Worm (Caenorhabditis elegans) whole organism, early embryonic: ENCODE results near the gene F07H5.13.

Source experiments
- B0310.2 ChIP-seq: sonication (generic microtip); optimal IDR thresholded peaks from 2 replicates; lab custom pipeline; 2016; ENCODE audit warnings: mild to moderate bottlenecking, missing genetic modification characterization, missing compliant biosample characterization
- F13C5.2 ChIP-seq: sonication (generic microtip); optimal IDR thresholded peaks from 2 replicates; lab custom pipeline; 2017; ENCODE audit warnings: mild to moderate bottlenecking, missing genetic modification characterization, inconsistent platforms, missing compliant biosample characterization
- aly-1 ChIP-seq: sonication (generic microtip); optimal IDR thresholded peaks from 2 replicates; lab custom pipeline; 2016; ENCODE audit warnings: missing genetic modification characterization, missing compliant biosample characterization
- ama-1 ChIP-seq: fragments of 150-350 bp; optimal IDR thresholded peaks from 2 replicates; lab custom pipeline; 2014
- ceh-13 ChIP-seq: fragments of 200-800 bp; sonication (Bioruptor generic); optimal IDR thresholded peaks from 2 replicates; lab custom pipeline; 2018; ENCODE audit warnings: mild to moderate bottlenecking, missing genetic modification characterization, missing compliant biosample characterization
- ceh-36 ChIP-seq: sonication (generic microtip); optimal IDR thresholded peaks from 2 replicates; lab custom pipeline; 2016; ENCODE audit warnings: missing genetic modification characterization, inconsistent platforms, missing compliant biosample characterization
- ets-7 ChIP-seq: sonication (generic microtip); optimal IDR thresholded peaks from 2 replicates; lab custom pipeline; 2016; ENCODE audit warnings: missing genotype, missing genetic modification characterization, missing compliant biosample characterization
- flt-1 ChIP-seq: fragments of 200-800 bp; sonication (Bioruptor generic); IDR thresholded peaks from 2 replicates; pipeline ENCODE4 v1.3.6; 2022; ENCODE audit warnings: missing genetic modification characterization, missing compliant biosample characterization
- hmbx-1 ChIP-seq: sonication (generic microtip); optimal IDR thresholded peaks from 2 replicates; lab custom pipeline; 2016; ENCODE audit warnings: mild to moderate bottlenecking, missing genetic modification characterization, missing compliant biosample characterization
- hmg-4 ChIP-seq: fragments of 200-800 bp; sonication (Bioruptor generic); optimal IDR thresholded peaks from 2 replicates; lab custom pipeline; 2018; ENCODE audit warnings: mild to moderate bottlenecking, missing genetic modification characterization, missing compliant biosample characterization
- hnd-1 ChIP-seq: sonication (generic microtip); optimal IDR thresholded peaks from 2 replicates; lab custom pipeline; 2016; ENCODE audit warnings: missing genetic modification characterization, missing compliant biosample characterization
- pes-1 ChIP-seq: fragments of 200-800 bp; sonication (Bioruptor generic); IDR thresholded peaks from 2 replicates; pipeline ENCODE4 v1.3.6; 2022; ENCODE audit warnings: missing genetic modification reagents, missing genetic modification characterization, missing compliant biosample characterization
- scrt-1 ChIP-seq: fragments of 200-800 bp; sonication (Bioruptor generic); IDR thresholded peaks from 2 replicates; pipeline ENCODE4 v1.3.6; 2022; ENCODE audit warnings: missing genetic modification characterization, missing compliant biosample characterization
- sea-1 ChIP-seq: fragments of 200-800 bp; sonication (Bioruptor generic); conservative IDR thresholded peaks from 2 replicates; pipeline ENCODE4 v1.3.6; 2022; ENCODE audit warnings: missing genetic modification characterization, missing compliant biosample characterization
- tbx-11 ChIP-seq: fragments of 200-800 bp; sonication (Bioruptor generic); IDR thresholded peaks from 2 replicates; pipeline ENCODE4 v1.3.6; 2022; ENCODE audit warnings: missing genetic modification characterization, missing compliant biosample characterization
- tbx-37 ChIP-seq: fragments of 200-800 bp; sonication (Bioruptor generic); conservative IDR thresholded peaks from 2 replicates; pipeline ENCODE4 v1.3.6; 2022; ENCODE audit warnings: missing genetic modification reagents, missing genetic modification characterization, missing compliant biosample characterization
- tra-4 ChIP-seq: sonication (generic microtip); optimal IDR thresholded peaks from 2 replicates; lab custom pipeline; 2017; ENCODE audit warnings: missing genetic modification characterization, missing compliant biosample characterization

F07H5.13 gene

ce11 chrII:8817225-8817624 lies 26.9 kb downstream of the F07H5.13 start:
- TF ChIP-seq scrt-1 (GFP tag; lab: Robert Waterston, UW): no peak
- no peak for TF ChIP-seq tra-4 (tag; lab: Kevin White, UChicago)
- TF ChIP-seq aly-1 (tag; lab: Kevin White, UChicago): no peak
- TF ChIP-seq ceh-13: no peak
- no peak for TF ChIP-seq hnd-1
- no peak for TF ChIP-seq sea-1
- no peak for TF ChIP-seq ets-7 (tag; lab: Kevin White, UChicago)
- no peak for TF ChIP-seq tbx-11 (GFP tag; lab: Robert Waterston, UW)
- no peak for TF ChIP-seq B0310.2 (tag; lab: Kevin White, UChicago)
- TF ChIP-seq ceh-36 (tag; lab: Kevin White, UChicago): no peak
- TF ChIP-seq flt-1 (GFP tag; lab: Robert Waterston, UW): no peak
- no peak for TF ChIP-seq pes-1 (GFP tag; lab: Robert Waterston, UW)
- no peak for TF ChIP-seq hmbx-1 (tag; lab: Kevin White, UChicago)
- TF ChIP-seq hmg-4: no peak
- TF ChIP-seq F13C5.2: no peak
- TF ChIP-seq ama-1 (lab: Kevin White, UChicago): no peak
- no peak for TF ChIP-seq tbx-37

DNA sequence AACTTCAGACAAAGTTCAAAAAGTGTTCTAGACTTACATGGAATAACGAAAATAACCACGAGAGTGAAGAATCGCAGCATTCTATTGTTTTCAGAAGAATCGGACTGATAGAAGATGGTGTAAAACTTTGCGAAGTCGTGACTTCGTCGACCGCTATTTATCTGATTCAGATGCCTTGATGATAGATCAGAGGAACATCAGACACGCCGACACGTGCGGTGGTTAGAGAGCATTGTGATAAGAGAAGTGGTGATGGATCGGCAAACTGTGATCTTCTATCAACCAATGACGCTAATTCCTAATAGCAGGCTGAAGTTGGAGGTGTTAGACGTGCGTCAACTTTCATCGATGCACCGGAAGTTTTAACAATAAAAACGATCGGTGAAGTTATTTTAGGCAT lies 27.9 kb downstream of the F07H5.13 start:
- TF ChIP-seq flt-1 (GFP tag; lab: Robert Waterston, UW): no peak
- no peak for TF ChIP-seq hnd-1
- TF ChIP-seq hmbx-1 (tag; lab: Kevin White, UChicago): no peak

DNA sequence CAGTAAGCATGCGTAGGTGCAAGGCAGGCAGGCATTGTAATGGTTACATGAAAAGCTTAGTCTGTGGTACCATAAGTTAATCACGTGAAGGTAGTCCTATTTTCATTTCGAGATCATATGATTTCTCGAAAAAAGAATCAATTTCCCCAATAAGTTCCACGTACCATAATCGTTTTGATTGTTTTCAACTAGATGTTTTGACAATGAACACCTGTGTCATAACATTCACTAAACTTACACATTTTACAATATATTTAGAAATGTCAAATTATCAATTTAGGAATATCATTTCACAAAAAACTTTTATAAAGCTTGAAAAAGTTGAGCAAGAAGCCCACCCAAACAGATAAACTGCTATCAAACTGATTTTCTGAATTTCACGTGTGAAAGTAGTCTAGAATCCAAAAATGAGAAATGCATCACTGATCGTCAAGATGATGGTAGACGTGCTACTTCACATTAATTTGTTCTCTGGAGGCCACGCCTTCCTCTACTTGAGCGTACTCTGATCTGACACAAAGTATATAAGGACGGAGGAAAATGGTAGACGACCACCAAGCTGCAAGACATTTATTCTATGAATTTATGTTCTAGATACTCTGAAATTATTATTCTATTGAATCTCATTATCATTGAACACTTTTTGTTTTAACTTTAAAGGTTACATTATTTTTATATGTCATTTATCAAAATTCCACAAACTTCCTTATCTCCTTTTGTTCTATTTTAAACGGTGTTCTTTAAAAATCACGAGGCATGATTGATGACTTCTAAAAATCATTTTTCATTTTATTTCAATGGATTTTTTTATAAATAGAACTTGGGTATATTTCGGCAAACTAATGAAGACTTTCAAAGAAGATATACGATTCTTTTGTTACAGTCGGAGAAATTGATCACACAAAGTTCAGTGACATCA lies 28.9 kb downstream of the F07H5.13 start, which contains the start of gene F46C5.10:
Gene F46C5.10, minus strand, starts transcription at position 51 of the 919 bp plus-strand sequence.
- no peak for TF ChIP-seq pes-1 (GFP tag; lab: Robert Waterston, UW)

DNA sequence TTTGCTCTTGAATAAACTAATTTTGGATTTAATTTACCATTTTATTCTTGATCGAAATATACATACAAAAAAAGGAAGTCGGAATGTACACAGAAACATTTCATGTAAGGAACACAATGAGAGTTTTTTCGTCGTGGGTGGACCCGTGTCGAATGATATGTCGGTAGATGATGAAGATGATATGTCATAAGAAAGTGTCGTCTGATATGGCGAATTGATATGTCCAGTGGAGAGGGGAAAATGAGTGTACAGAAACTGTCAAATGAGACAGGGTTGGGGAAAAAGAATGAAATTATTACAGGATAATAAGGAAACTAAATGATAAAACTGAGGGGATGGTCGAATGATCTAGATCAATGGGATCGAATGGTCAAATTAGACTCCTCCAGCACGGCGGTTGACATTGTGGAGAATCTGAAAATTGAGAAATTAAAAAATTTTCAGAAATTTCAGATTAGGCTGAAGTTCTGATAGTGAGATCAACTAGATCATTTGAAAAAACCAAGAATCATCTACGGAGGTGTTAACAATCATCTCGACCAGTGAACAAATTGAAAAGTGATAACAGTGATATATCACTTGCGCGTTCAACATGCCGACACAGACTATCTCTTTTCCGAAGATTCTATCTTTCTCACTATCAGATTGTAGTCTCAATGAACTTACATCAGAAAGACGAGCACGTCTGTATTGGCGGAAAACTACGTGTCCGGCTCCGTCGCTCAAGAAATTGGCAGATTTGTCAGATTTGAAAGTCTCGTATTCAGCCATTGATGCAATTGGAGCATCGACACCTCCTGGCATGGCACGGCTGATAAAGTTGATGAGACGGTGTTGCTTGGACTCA lies 30.0 kb downstream of the F07H5.13 start:
- TF ChIP-seq tbx-37: no peak
- TF ChIP-seq F13C5.2: no peak
- no peak for TF ChIP-seq pes-1 (GFP tag; lab: Robert Waterston, UW)
- no peak for TF ChIP-seq tbx-11 (GFP tag; lab: Robert Waterston, UW)
- TF ChIP-seq hmbx-1 (tag; lab: Kevin White, UChicago): no peak

DNA sequence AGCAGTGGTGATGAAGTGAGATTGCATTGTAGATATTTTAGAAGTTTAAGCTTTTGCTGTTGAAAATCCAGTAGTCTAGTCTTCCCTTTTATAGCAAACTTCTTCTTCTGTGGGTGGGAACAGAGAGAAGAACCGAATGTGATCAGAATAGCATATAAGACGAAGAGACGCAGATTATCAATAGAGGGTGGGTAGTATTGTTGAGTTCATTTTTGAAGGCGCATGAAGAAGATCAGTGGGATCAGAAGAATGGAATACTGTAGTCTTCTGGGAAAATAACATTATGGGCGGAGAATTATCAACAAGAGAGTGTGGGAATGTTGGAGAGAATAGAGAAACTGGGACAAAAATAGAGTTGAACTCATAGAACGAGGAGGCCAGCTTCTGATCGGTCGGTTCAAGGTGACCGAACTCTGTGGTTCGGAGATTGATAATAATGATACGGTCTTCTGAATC lies 30.8 kb downstream of the F07H5.13 start, which contains the start of gene F46C5.1:
Gene F46C5.1, minus strand, starts transcription at position 51 of the 456 bp plus-strand sequence.
- TF ChIP-seq aly-1 (tag; lab: Kevin White, UChicago) (no peak), hmg-4 (no peak), tbx-37 (no peak), hmbx-1 (tag; lab: Kevin White, UChicago) (no peak), ceh-36 (tag; lab: Kevin White, UChicago) (no peak), ets-7 (tag; lab: Kevin White, UChicago) (no peak), B0310.2 (tag; lab: Kevin White, UChicago) (no peak), scrt-1 (GFP tag; lab: Robert Waterston, UW) (no peak), pes-1 (GFP tag; lab: Robert Waterston, UW) (no peak), hnd-1 (no peak), ama-1 (lab: Kevin White, UChicago) (no peak), F13C5.2 (no peak), flt-1 (GFP tag; lab: Robert Waterston, UW) (no peak), ceh-13 (no peak), tra-4 (tag; lab: Kevin White, UChicago) (no peak), tbx-11 (GFP tag; lab: Robert Waterston, UW) (no peak)

- TF ChIP-seq tbx-11 (GFP tag; lab: Robert Waterston, UW) (no peak), ceh-36 (tag; lab: Kevin White, UChicago) (no peak), F13C5.2 (no peak), flt-1 (GFP tag; lab: Robert Waterston, UW) (no peak), pes-1 (GFP tag; lab: Robert Waterston, UW) (no peak), tra-4 (tag; lab: Kevin White, UChicago) (no peak), ets-7 (tag; lab: Kevin White, UChicago) (no peak)
Observed at ce11 chrII:8822711-8823110, 32.4 kb downstream of the F07H5.13 start.

DNA sequence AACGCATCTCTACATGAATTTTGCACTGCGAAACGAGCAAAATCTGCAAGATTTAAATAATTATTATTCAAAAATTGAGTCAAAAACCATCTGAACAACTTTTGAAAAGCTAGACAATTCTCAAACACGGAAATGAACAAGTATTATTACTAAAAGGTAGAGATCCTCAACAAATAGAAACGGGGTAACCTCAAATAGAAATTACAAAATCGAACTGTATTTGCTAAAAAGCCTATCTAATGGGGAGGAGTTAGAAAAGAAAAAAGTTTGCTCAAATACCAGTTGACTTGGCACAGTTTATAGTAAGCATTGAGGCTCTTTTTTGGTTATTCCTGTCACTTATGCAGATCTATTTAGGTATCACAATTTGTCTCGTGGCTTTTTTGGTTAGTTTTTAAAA lies 35.4 kb downstream of the F07H5.13 start, which contains the start of gene nas-25:
Gene nas-25, plus strand, starts transcription at position 301 of the 400 bp plus-strand sequence.
- TF ChIP-seq hmg-4 (no peak), sea-1 (no peak), tbx-37 (no peak), ceh-13 (no peak), flt-1 (GFP tag; lab: Robert Waterston, UW) (no peak), tbx-11 (GFP tag; lab: Robert Waterston, UW) (no peak), ama-1 (lab: Kevin White, UChicago) (no peak), aly-1 (tag; lab: Kevin White, UChicago) (no peak), F13C5.2 (no peak), hnd-1 (no peak), ceh-36 (tag; lab: Kevin White, UChicago) (no peak), scrt-1 (GFP tag; lab: Robert Waterston, UW) (no peak), pes-1 (GFP tag; lab: Robert Waterston, UW) (no peak), hmbx-1 (tag; lab: Kevin White, UChicago) (no peak), B0310.2 (tag; lab: Kevin White, UChicago) (no peak), tra-4 (tag; lab: Kevin White, UChicago) (no peak)
